Fruit fly (Drosophila melanogaster) whole organism, pupa: ENCODE results near the gene CG34171.

ENCODE experiments used
- CG10348 ChIP-seq: fragments of 200-800 bp; sonication (Bioruptor generic); IDR thresholded peaks from 2 replicates; pipeline ENCODE4 v1.3.6; 2022; ENCODE audit warnings: missing biosample characterization, missing genetic modification characterization
- CG12605 ChIP-seq: fragments of 200-800 bp; sonication (Bioruptor generic); IDR thresholded peaks from 2 replicates; pipeline ENCODE4 v1.3.6; 2022; ENCODE audit warnings: missing biosample characterization, missing genetic modification characterization
- CG14655 ChIP-seq: fragments of 200-800 bp; sonication (Bioruptor generic); optimal IDR thresholded peaks from 3 replicates; lab custom pipeline; 2017; ENCODE audit warnings: mild to moderate bottlenecking, missing biosample characterization, missing genetic modification reagents, missing genetic modification characterization
- CG17806 ChIP-seq: fragments of 200-800 bp; sonication (Bioruptor generic); optimal IDR thresholded peaks from 2 replicates; lab custom pipeline; 2018; ENCODE audit warnings: missing biosample characterization, mild to moderate bottlenecking, missing genetic modification characterization, moderate library complexity
- CG34367 ChIP-seq: fragments of 200-800 bp; sonication (Bioruptor generic); optimal IDR thresholded peaks from 2 replicates; lab custom pipeline; 2018; ENCODE audit warnings: missing biosample characterization, mild to moderate bottlenecking, missing genetic modification characterization
- CG8159 ChIP-seq: fragments of 200-800 bp; sonication (Bioruptor generic); optimal IDR thresholded peaks from 3 replicates; lab custom pipeline; 2018; ENCODE audit warnings: missing biosample characterization, mild to moderate bottlenecking, missing genetic modification characterization, moderate library complexity
- CG8301 ChIP-seq: fragments of 200-800 bp; sonication (Bioruptor generic); optimal IDR thresholded peaks from 2 replicates; lab custom pipeline; 2018; ENCODE audit warnings: missing biosample characterization, mild to moderate bottlenecking, missing genetic modification characterization
- CG9948 ChIP-seq: fragments of 200-800 bp; sonication (Bioruptor generic); optimal IDR thresholded peaks from 2 replicates; lab custom pipeline; 2018; ENCODE audit warnings: missing biosample characterization, mild to moderate bottlenecking, missing genetic modification characterization, moderate library complexity
- D1 ChIP-seq: fragments of 200-800 bp; sonication (Bioruptor generic); optimal IDR thresholded peaks from 2 replicates; lab custom pipeline; 2018; ENCODE audit warnings: missing biosample characterization, mild to moderate bottlenecking, missing genetic modification characterization, moderate library complexity
- EcR ChIP-seq: fragments of 200-800 bp; sonication (Bioruptor generic); optimal IDR thresholded peaks from 3 replicates; lab custom pipeline; 2019; ENCODE audit warnings: missing biosample characterization, missing genetic modification characterization, mild to moderate bottlenecking, moderate library complexity, missing genetic modification reagents
- Ets98B ChIP-seq: fragments of 200-800 bp; sonication (Bioruptor generic); IDR thresholded peaks from 2 replicates; pipeline ENCODE4 v1.3.6; 2022; ENCODE audit warnings: missing biosample characterization, missing genetic modification characterization
- Pif1A ChIP-seq: fragments of 200-800 bp; sonication (Bioruptor generic); optimal IDR thresholded peaks from 3 replicates; lab custom pipeline; 2016; ENCODE audit warnings: missing biosample characterization, missing genetic modification characterization
- fd96Ca ChIP-seq: fragments of 200-800 bp; sonication (Bioruptor generic); IDR thresholded peaks from 3 replicates; pipeline ENCODE4 v1.3.6; 2022; ENCODE audit warnings: missing biosample characterization, missing genetic modification characterization
- rn ChIP-seq: fragments of 200-800 bp; sonication (Bioruptor generic); IDR thresholded peaks from 2 replicates; pipeline ENCODE4 v1.3.6; 2022; ENCODE audit warnings: missing biosample characterization, missing genetic modification characterization

dm6 chr2L:18352808-18353207 is 25.6 kb upstream of the CG34171 start:
- TF ChIP-seq D1 (tag; lab: Kevin White, UChicago): peak; percentile 40
- TF ChIP-seq rn (GFP tag; lab: Robert Waterston, UW): no peak
- TF ChIP-seq CG14655 (GFP tag; lab: Kevin White, UChicago): peak; percentile 79
- peak; percentile 67 for TF ChIP-seq CG8301 (tag; lab: Kevin White, UChicago)
- no peak for TF ChIP-seq CG12605 (GFP tag; lab: Robert Waterston, UW)
- peak; percentile 80 for TF ChIP-seq CG17806 (tag; lab: Kevin White, UChicago)
- TF ChIP-seq CG34367 (tag; lab: Kevin White, UChicago): peak; percentile 71
- no peak for TF ChIP-seq EcR (GFP tag; lab: Kevin White, UChicago)
- peak; percentile 88 for TF ChIP-seq CG8159 (tag; lab: Kevin White, UChicago)
- peak; percentile 83 for TF ChIP-seq CG9948 (tag; lab: Kevin White, UChicago)
- TF ChIP-seq fd96Ca (GFP tag; lab: Robert Waterston, UW): no peak
- peak; percentile 59 for TF ChIP-seq Pif1A (GFP tag; lab: Kevin White, UChicago)
- no peak for TF ChIP-seq Ets98B (GFP tag; lab: Robert Waterston, UW)
- TF ChIP-seq CG10348: no peak
